Worm (Caenorhabditis elegans): Measurements from ENCODE around the gene srap-1.

Gene srap-1

ce11 chrII:11226379-11226778 is 23.4 kb downstream of the srap-1 start, which contains the start of gene T06D8.2:
Gene T06D8.2, plus strand, starts transcription at chrII:11226679.
- TF ChIP-seq daf-16 (GFP tag; optimal IDR thresholded peaks at IDR 0.05) (no peak), daf-16 (tag; optimal IDR thresholded peaks at IDR 0.05) (no peak), gei-8 (GFP tag; optimal IDR thresholded peaks at IDR 0.05) (no peak), egl-43 (GFP tag; IDR thresholded peaks at IDR 0.05) (no peak), nhr-10 (tag; optimal IDR thresholded peaks at IDR 0.05) (no peak), F26F4.8 (GFP tag; conservative IDR thresholded peaks at IDR 0.05) (no peak), dmd-6 (GFP tag; IDR thresholded peaks at IDR 0.05) (no peak), zfp-3 (GFP tag; conservative IDR thresholded peaks at IDR 0.05) (no peak), spr-1 (tag; optimal IDR thresholded peaks at IDR 0.05) (no peak), saeg-2 (GFP tag; IDR thresholded peaks at IDR 0.05) (no peak), fos-1 (tag; optimal IDR thresholded peaks at IDR 0.05) (no peak), lin-39 (tag; optimal IDR thresholded peaks at IDR 0.05) (no peak), sdz-12 (GFP tag; optimal IDR thresholded peaks at IDR 0.05) (no peak)

- peak; percentile 64 for TF ChIP-seq ama-1 (optimal IDR thresholded peaks at IDR 0.05)
- no peak for TF ChIP-seq lin-15B (tag; optimal IDR thresholded peaks at IDR 0.05)
- TF ChIP-seq T26A8.4 (GFP tag; IDR thresholded peaks at IDR 0.05) = peak; percentile 34
- no peak for TF ChIP-seq madf-5 (GFP tag; IDR thresholded peaks at IDR 0.05)
- TF ChIP-seq dmd-6 (GFP tag; IDR thresholded peaks at IDR 0.05) = no peak
- TF ChIP-seq F26F4.8 (GFP tag; conservative IDR thresholded peaks at IDR 0.05) = no peak
- TF ChIP-seq jun-1 (tag; optimal IDR thresholded peaks at IDR 0.05) = no peak
- 0 out of 2 replicates have a peak, but pooled peaks have one; percentile 32 for TF ChIP-seq lin-38 (GFP tag; IDR thresholded peaks at IDR 0.05)
- no peak for TF ChIP-seq egl-43 (GFP tag; IDR thresholded peaks at IDR 0.05)
- no peak for TF ChIP-seq nhr-237 (tag; optimal IDR thresholded peaks at IDR 0.05)
- no peak for TF ChIP-seq skn-1 (tag; optimal IDR thresholded peaks at IDR 0.05)
- peak; percentile 38; the same call in 1 of the 2 replicates for TF ChIP-seq dmd-8 (GFP tag; IDR thresholded peaks at IDR 0.05)
These were observed 31.7 kb downstream of the srap-1 start, which contains the start of gene cox-15 for ce11 chrII:11234751-11235150. Gene cox-15, minus strand, starts transcription at chrII:11234952.

- TF ChIP-seq jun-1 (tag; optimal IDR thresholded peaks at IDR 0.05) = no peak
- TF ChIP-seq F26F4.8 (GFP tag; conservative IDR thresholded peaks at IDR 0.05) = no peak
- peak; percentile 18 for TF ChIP-seq nhr-28 (tag; optimal IDR thresholded peaks at IDR 0.05)
- TF ChIP-seq nhr-76 (tag; optimal IDR thresholded peaks at IDR 0.05) = no peak
- TF ChIP-seq dpl-1 (GFP tag; optimal IDR thresholded peaks at IDR 0.05) = no peak
- no peak for TF ChIP-seq nhr-77 (tag; optimal IDR thresholded peaks at IDR 0.05)
- TF ChIP-seq Y5F2A.4 (GFP tag; optimal IDR thresholded peaks at IDR 0.05) = no peak
- no peak for TF ChIP-seq aly-2 (tag; optimal IDR thresholded peaks at IDR 0.05)
- TF ChIP-seq ztf-7 (tag; optimal IDR thresholded peaks at IDR 0.05) = no peak
- TF ChIP-seq ceh-82 (tag; optimal IDR thresholded peaks at IDR 0.05) = no peak
- no peak for TF ChIP-seq ceh-28 (tag; optimal IDR thresholded peaks at IDR 0.05)
- no peak for TF ChIP-seq zip-2 (tag; optimal IDR thresholded peaks at IDR 0.05)
- TF ChIP-seq madf-5 (GFP tag; IDR thresholded peaks at IDR 0.05) = no peak
- TF ChIP-seq mep-1 (tag; optimal IDR thresholded peaks at IDR 0.05) = peak; percentile 48
- no peak for TF ChIP-seq lin-15B (tag; optimal IDR thresholded peaks at IDR 0.05)
- TF ChIP-seq ama-1 (optimal IDR thresholded peaks at IDR 0.05) = no peak
- no peak for TF ChIP-seq mdt-29 (GFP tag; IDR thresholded peaks at IDR 0.05)
- no peak for TF ChIP-seq T26A8.4 (GFP tag; IDR thresholded peaks at IDR 0.05)
- no peak for TF ChIP-seq skn-1 (tag; optimal IDR thresholded peaks at IDR 0.05)
- no peak for TF ChIP-seq nhr-10 (tag; optimal IDR thresholded peaks at IDR 0.05)
- TF ChIP-seq Y48G9A.11 (GFP tag; IDR thresholded peaks at IDR 0.05) = no peak
- TF ChIP-seq saeg-2 (GFP tag; IDR thresholded peaks at IDR 0.05) = no peak
- no peak for TF ChIP-seq php-3 (GFP tag; IDR thresholded peaks at IDR 0.05)
- no peak for TF ChIP-seq Y105C5A.15 (GFP tag; IDR thresholded peaks at IDR 0.05)
- TF ChIP-seq T20F7.1 (GFP tag; optimal IDR thresholded peaks at IDR 0.05) = peak; percentile 92
- no peak for TF ChIP-seq nhr-11 (tag; optimal IDR thresholded peaks at IDR 0.05)
- peak in 1 of 2 experiments; percentile 35 for TF ChIP-seq lsy-2 (tag; optimal IDR thresholded peaks at IDR 0.05)
- TF ChIP-seq ceh-62 (tag; optimal IDR thresholded peaks at IDR 0.05) = no peak
- TF ChIP-seq mdl-1 (tag; optimal IDR thresholded peaks at IDR 0.05) = no peak
- TF ChIP-seq lin-1 (GFP tag; IDR thresholded peaks at IDR 0.05) = no peak
- no peak for TF ChIP-seq ZK546.5 (tag; optimal IDR thresholded peaks at IDR 0.05)
- no peak for TF ChIP-seq nhr-102 (tag; optimal IDR thresholded peaks at IDR 0.05)
- no peak for TF ChIP-seq ztf-11 (tag; optimal IDR thresholded peaks at IDR 0.05)
- TF ChIP-seq dmd-6 (GFP tag; IDR thresholded peaks at IDR 0.05) = no peak; the same call in 1 of the 2 replicates
- TF ChIP-seq nhr-6 (tag; optimal IDR thresholded peaks at IDR 0.05) = no peak
- peak; percentile 53 for TF ChIP-seq lin-38 (GFP tag; IDR thresholded peaks at IDR 0.05)
- TF ChIP-seq mes-2 (tag; optimal IDR thresholded peaks at IDR 0.05; ENCODE audit: poor library complexity, severe bottlenecking) = peak; percentile 43
- peak; percentile 2 for TF ChIP-seq lin-13 (GFP tag; optimal IDR thresholded peaks at IDR 0.05)
These were observed 33.3 kb downstream of the srap-1 start, which contains the start of gene cchl-1 for ce11 chrII:11236274-11236673. Gene cchl-1, minus strand, starts transcription at chrII:11236387.
